Worm (Caenorhabditis elegans): Measurements from ENCODE around the gene T23G4.127.

The T23G4.127 gene

DNA sequence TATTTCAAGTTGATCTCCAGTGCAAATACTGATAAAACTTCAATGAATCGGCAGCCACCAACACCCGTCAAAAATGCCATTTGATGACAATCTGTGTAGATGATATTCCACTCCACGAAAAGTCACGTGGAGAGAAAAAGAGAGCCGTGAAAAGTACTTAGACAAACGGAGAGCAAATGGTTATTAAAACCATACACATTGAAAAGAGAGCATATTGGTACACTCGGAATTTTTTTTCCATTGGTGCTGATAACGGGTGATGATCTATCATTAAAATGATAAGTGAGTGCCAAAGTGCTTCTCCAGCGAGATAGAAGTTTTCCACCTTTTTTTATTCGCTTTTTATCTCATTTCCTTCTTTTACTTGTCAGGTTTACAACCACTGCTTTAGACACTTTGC lies 26.7 kb upstream of the T23G4.127 start (continued):
- TF ChIP-seq zip-2 (tag; optimal IDR thresholded peaks at IDR 0.05), result no peak
- no peak for TF ChIP-seq F49E8.2 (tag; optimal IDR thresholded peaks at IDR 0.05; ENCODE audit: borderline replicate concordance)
- TF ChIP-seq mdt-29 (GFP tag; IDR thresholded peaks at IDR 0.05), result no peak
- TF ChIP-seq ceh-62 (tag; optimal IDR thresholded peaks at IDR 0.05), result no peak
- no peak for TF ChIP-seq F37D6.2 (tag; optimal IDR thresholded peaks at IDR 0.05)
- TF ChIP-seq nhr-25 (tag; optimal IDR thresholded peaks at IDR 0.05; ENCODE audit: borderline replicate concordance, insufficient read depth), result no peak
- TF ChIP-seq dve-1 (tag; optimal IDR thresholded peaks at IDR 0.05; ENCODE audit: insufficient read depth), result peak; percentile 94
- no peak for TF ChIP-seq arid-1 (GFP tag; conservative IDR thresholded peaks at IDR 0.05)
- TF ChIP-seq rbr-2 (tag; optimal IDR thresholded peaks at IDR 0.05), result no peak
- no peak for TF ChIP-seq zag-1 (tag; optimal IDR thresholded peaks at IDR 0.05)
- TF ChIP-seq ZK546.5 (tag; optimal IDR thresholded peaks at IDR 0.05), result no peak
- peak; percentile 85 for TF ChIP-seq nhr-102 (tag; optimal IDR thresholded peaks at IDR 0.05)
- TF ChIP-seq nhr-41 (GFP tag; IDR thresholded peaks at IDR 0.05), result no peak
- TF ChIP-seq mep-1 (tag; optimal IDR thresholded peaks at IDR 0.05), result peak; percentile 12
- TF ChIP-seq lsy-2 (tag; optimal IDR thresholded peaks at IDR 0.05), result no peak
- no peak for TF ChIP-seq madf-9 (GFP tag; conservative IDR thresholded peaks at IDR 0.05)
- no peak for TF ChIP-seq nhr-11 (tag; optimal IDR thresholded peaks at IDR 0.05)
- peak; percentile 60; the same call in 1 of the 2 replicates for TF ChIP-seq ceh-20 (GFP tag; IDR thresholded peaks at IDR 0.05)
- TF ChIP-seq hif-1 (tag; optimal IDR thresholded peaks at IDR 0.05), result no peak

DNA sequence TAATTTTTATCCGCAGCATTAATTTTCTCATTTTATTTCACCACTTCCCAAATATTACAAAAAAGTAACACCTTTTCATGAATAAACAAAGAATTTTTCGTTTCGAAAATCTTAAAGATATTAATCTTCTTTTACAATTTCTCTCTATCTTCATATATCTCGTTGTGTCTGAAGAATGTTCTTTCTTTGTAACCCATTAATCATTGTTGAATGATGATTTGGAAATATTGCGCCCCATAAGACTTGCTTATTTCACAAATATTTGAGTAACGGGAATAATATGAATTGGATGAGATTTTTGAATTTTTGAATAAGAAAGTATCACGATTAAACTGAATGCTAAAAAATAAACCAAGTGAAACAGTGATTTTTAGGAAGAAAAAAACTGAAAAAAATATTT lies 22.5 kb upstream of the T23G4.127 start:
- TF ChIP-seq aha-1 (tag), result peak; percentile 31
- TF ChIP-seq T20F7.1 (GFP tag; optimal IDR thresholded peaks at IDR 0.05), result no peak

DNA sequence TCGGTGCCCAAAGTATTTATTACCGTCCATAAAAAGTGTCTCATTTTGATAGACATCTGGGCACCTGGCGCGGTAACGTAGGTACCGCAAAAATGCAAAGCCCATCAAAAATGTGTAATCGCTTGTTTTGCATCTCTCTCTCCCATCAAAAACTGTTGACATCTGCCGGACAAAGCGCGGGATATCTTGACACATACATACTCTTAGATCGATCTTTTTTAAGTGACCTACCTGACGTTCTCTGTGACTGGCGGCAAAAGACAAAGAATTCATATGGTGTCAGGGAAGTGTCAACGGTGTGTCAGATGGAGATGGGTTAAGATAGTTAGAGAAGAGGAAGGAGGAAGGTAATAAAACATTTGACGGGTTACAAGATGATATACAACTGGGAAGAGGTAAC lies 20.4 kb upstream of the T23G4.127 start:
- TF ChIP-seq F44E2.7 (GFP tag; IDR thresholded peaks at IDR 0.05) (no peak), unc-62 (GFP tag; optimal IDR thresholded peaks at IDR 0.05 in 1 of 2) (peak in 1 of 2 experiments; percentile 88), unc-62 (tag; optimal IDR thresholded peaks at IDR 0.05) (no peak)

DNA sequence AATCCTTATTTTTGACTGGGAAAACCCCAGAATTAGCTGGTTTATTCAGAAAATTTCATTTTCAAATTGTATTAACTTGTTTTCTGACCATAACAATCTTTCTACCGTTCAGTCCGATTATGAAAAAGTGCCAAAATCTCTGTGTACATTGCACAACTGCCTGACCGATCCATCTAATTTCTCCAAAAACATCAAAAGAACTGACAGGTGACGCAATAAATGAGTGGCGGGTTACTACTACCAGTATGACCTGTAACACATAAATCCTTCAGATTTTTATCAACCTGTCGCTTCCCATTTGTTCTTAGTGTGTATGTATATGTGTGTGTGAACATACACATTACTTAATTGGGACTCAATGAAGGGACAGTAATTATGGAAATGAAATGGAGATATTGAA lies 18.2 kb upstream of the T23G4.127 start:
- no peak for TF ChIP-seq mdl-1 (tag; optimal IDR thresholded peaks at IDR 0.05)
- peak in 1 of 2 experiments; percentile 95 for TF ChIP-seq unc-62 (GFP tag; optimal IDR thresholded peaks at IDR 0.05 in 1 of 2)
- TF ChIP-seq unc-62 (tag; optimal IDR thresholded peaks at IDR 0.05), result no peak

DNA sequence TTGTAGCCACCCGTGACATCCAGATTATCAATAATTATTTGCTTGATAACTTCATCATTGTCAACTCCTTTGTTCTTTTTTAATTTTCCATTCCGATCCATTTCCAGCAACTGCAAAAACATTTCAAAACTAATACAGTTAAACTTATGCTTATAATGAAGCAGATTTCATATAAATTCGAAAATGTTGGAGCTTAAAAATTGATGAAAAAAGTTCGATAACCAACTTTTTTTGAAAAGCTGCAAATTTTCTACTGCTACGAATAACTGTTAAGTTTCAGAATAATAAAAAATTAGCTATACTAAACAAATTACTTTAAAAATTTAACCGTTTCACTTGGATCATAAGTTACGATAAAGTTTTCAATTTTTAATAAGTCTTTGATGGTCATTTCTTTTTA lies 17.8 kb upstream of the T23G4.127 start, which contains the start of gene C47A4.1:
Gene C47A4.1 (minus strand): TSS at position 101 of the 400 bp plus-strand sequence.
- no peak for TF ChIP-seq hmg-1.1 (GFP tag; IDR thresholded peaks at IDR 0.05)

DNA sequence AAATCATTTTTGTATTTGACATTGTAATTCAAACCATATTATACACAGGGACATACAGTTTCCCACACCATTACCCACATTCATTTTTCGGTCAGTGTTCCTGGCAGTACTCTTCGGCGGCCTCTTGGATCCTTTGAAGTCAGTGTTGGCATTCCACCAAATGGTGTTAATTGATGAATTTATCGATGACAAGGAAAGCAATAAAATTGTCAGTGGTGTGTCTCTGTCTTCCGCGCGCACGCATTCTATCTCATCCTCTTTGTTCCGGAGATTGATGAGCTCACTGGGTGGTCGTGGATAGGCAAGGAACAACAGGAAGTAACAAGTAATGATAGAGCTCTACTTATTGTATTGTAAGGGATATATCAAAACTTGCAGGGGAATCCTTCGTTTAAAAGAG lies 11.9 kb upstream of the T23G4.127 start:
- TF ChIP-seq mdt-29 (GFP tag; IDR thresholded peaks at IDR 0.05), result no peak
- TF ChIP-seq nhr-48 (tag; optimal IDR thresholded peaks at IDR 0.05), result no peak
- no peak for TF ChIP-seq rbr-2 (tag; optimal IDR thresholded peaks at IDR 0.05)
- no peak for TF ChIP-seq tag-97 (GFP tag; IDR thresholded peaks at IDR 0.05)
- no peak for TF ChIP-seq Y48G9A.11 (GFP tag; IDR thresholded peaks at IDR 0.05)
- no peak for TF ChIP-seq F37D6.2 (tag; optimal IDR thresholded peaks at IDR 0.05)
- TF ChIP-seq dmd-6 (GFP tag; IDR thresholded peaks at IDR 0.05), result no peak
- TF ChIP-seq nhr-25 (tag; optimal IDR thresholded peaks at IDR 0.05; ENCODE audit: borderline replicate concordance, insufficient read depth), result no peak
- no peak for TF ChIP-seq zfp-2 (tag; optimal IDR thresholded peaks at IDR 0.05)
- no peak for TF ChIP-seq hif-1 (tag; optimal IDR thresholded peaks at IDR 0.05)
- no peak for TF ChIP-seq jun-1 (tag; optimal IDR thresholded peaks at IDR 0.05)
- no peak for TF ChIP-seq zip-2 (tag; optimal IDR thresholded peaks at IDR 0.05)
- TF ChIP-seq lin-15B (tag; optimal IDR thresholded peaks at IDR 0.05), result no peak
- no peak for TF ChIP-seq lsy-2 (tag; optimal IDR thresholded peaks at IDR 0.05)
- TF ChIP-seq daf-8 (GFP tag; IDR thresholded peaks at IDR 0.05), result no peak
